Worm (Caenorhabditis elegans) whole organism, early embryonic: Measurements from ENCODE around the gene W07G4.2.

ENCODE experiments used
- F13C5.2 ChIP-seq: sonication (generic microtip); optimal IDR thresholded peaks from 2 replicates; lab custom pipeline; 2017; ENCODE audit warnings: mild to moderate bottlenecking, missing genetic modification characterization, inconsistent platforms, missing compliant biosample characterization
- aly-1 ChIP-seq: sonication (generic microtip); optimal IDR thresholded peaks from 2 replicates; lab custom pipeline; 2016; ENCODE audit warnings: missing genetic modification characterization, missing compliant biosample characterization
- ama-1 ChIP-seq: fragments of 150-350 bp; optimal IDR thresholded peaks from 2 replicates; lab custom pipeline; 2014
- flt-1 ChIP-seq: fragments of 200-800 bp; sonication (Bioruptor generic); IDR thresholded peaks from 2 replicates; pipeline ENCODE4 v1.3.6; 2022; ENCODE audit warnings: missing genetic modification characterization, missing compliant biosample characterization
- hmg-4 ChIP-seq: fragments of 200-800 bp; sonication (Bioruptor generic); optimal IDR thresholded peaks from 2 replicates; lab custom pipeline; 2018; ENCODE audit warnings: mild to moderate bottlenecking, missing genetic modification characterization, missing compliant biosample characterization
- pes-1 ChIP-seq: fragments of 200-800 bp; sonication (Bioruptor generic); IDR thresholded peaks from 2 replicates; pipeline ENCODE4 v1.3.6; 2022; ENCODE audit warnings: missing genetic modification reagents, missing genetic modification characterization, missing compliant biosample characterization
- tbx-11 ChIP-seq: fragments of 200-800 bp; sonication (Bioruptor generic); IDR thresholded peaks from 2 replicates; pipeline ENCODE4 v1.3.6; 2022; ENCODE audit warnings: missing genetic modification characterization, missing compliant biosample characterization
- tra-4 ChIP-seq: sonication (generic microtip); optimal IDR thresholded peaks from 2 replicates; lab custom pipeline; 2017; ENCODE audit warnings: missing genetic modification characterization, missing compliant biosample characterization

DNA sequence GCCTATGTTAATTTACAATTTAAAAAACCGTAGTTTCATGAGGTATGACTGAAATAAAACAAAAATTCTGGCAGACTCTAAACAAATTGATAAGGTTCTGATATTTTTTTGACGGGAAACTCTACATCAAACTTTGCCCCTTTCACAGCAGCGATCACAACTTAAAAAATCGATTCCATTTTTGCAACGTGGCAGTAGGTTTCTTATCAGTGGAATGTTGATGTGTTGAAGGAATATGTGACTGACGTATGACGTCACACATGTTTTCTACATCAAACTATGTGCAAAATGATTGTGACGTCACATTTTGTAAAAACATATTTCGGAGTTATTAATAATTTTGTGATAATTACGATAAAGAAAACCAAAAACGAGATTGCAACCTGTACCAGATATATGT, 24.5 kb downstream of the W07G4.2 start:
- TF ChIP-seq tbx-11 (GFP tag; lab: Robert Waterston, UW) (no peak), pes-1 (GFP tag; lab: Robert Waterston, UW) (no peak), F13C5.2 (tag; lab: Kevin White, UChicago) (no peak), aly-1 (no peak), hmg-4 (no peak), flt-1 (GFP tag; lab: Robert Waterston, UW) (no peak), tra-4 (tag; lab: Kevin White, UChicago) (no peak), ama-1 (lab: Kevin White, UChicago) (no peak)
